Fruit fly (Drosophila melanogaster) whole organism, adult: ENCODE measurements around the gene CG6066.
A peak's percentile ranks its signal among the peaks of the same experiment; 100 is the strongest.

Source experiments
- CG11617 ChIP-seq: fragments of 200-800 bp; sonication (Bioruptor generic); optimal IDR thresholded peaks from 2 replicates; lab custom pipeline; 2017; ENCODE audit warnings: mild to moderate bottlenecking, missing biosample characterization, missing genetic modification reagents, missing genetic modification characterization
- CG12768 ChIP-seq: fragments of 200-800 bp; sonication (Bioruptor generic); optimal IDR thresholded peaks from 2 replicates; lab custom pipeline; 2017; ENCODE audit warnings: missing biosample characterization, missing genetic modification characterization, mild to moderate bottlenecking, moderate library complexity, missing genetic modification reagents
- CG14711 ChIP-seq: fragments of 200-800 bp; sonication (Bioruptor generic); optimal IDR thresholded peaks from 2 replicates; lab custom pipeline; 2018; ENCODE audit warnings: missing biosample characterization, mild to moderate bottlenecking, missing genetic modification characterization, moderate library complexity
- CG1620 ChIP-seq: fragments of 200-800 bp; sonication (Bioruptor generic); optimal IDR thresholded peaks from 2 replicates; lab custom pipeline; 2016; ENCODE audit warnings: missing biosample characterization, missing genetic modification characterization
- CG33017 ChIP-seq: fragments of 200-800 bp; sonication (Bioruptor generic); optimal IDR thresholded peaks from 2 replicates; lab custom pipeline; 2018; ENCODE audit warnings: missing biosample characterization, mild to moderate bottlenecking, missing genetic modification characterization, moderate library complexity
- CG5204 ChIP-seq: fragments of 200-800 bp; sonication (Bioruptor generic); optimal IDR thresholded peaks from 2 replicates; lab custom pipeline; 2016; ENCODE audit warnings: missing biosample characterization, missing genetic modification characterization
- CG7045 ChIP-seq: fragments of 200-800 bp; sonication (Bioruptor generic); optimal IDR thresholded peaks from 2 replicates; lab custom pipeline; 2017; ENCODE audit warnings: missing biosample characterization, mild to moderate bottlenecking, missing genetic modification characterization
- CG7101 ChIP-seq: fragments of 200-800 bp; sonication (Bioruptor generic); optimal IDR thresholded peaks from 2 replicates; lab custom pipeline; 2018; ENCODE audit warnings: missing biosample characterization, mild to moderate bottlenecking, missing genetic modification characterization, moderate library complexity
- Clk ChIP-seq: fragments of 200-800 bp; sonication (Bioruptor generic); optimal IDR thresholded peaks from 2 replicates; lab custom pipeline; 2017; ENCODE audit warnings: missing biosample characterization, missing genetic modification characterization
- Crg-1 ChIP-seq: fragments of 200-800 bp; sonication (Bioruptor generic); optimal IDR thresholded peaks from 2 replicates; lab custom pipeline; 2016; ENCODE audit warnings: missing biosample characterization, missing genetic modification characterization
- Hr96 ChIP-seq: fragments of 200-800 bp; sonication (Bioruptor generic); optimal IDR thresholded peaks from 2 replicates; lab custom pipeline; 2016; ENCODE audit warnings: missing biosample characterization, missing genetic modification characterization
- Mnt ChIP-seq: fragments of 200-800 bp; sonication (Bioruptor generic); optimal IDR thresholded peaks from 2 replicates; lab custom pipeline; 2016; ENCODE audit warnings: missing biosample characterization, mild to moderate bottlenecking, missing genetic modification characterization
- bab1 ChIP-seq: fragments of 200-800 bp; sonication (Bioruptor generic); optimal IDR thresholded peaks from 3 replicates; lab custom pipeline; 2019; ENCODE audit warnings: missing biosample characterization, mild to moderate bottlenecking, missing genetic modification characterization, moderate library complexity
- cic ChIP-seq: fragments of 200-800 bp; sonication (Bioruptor generic); optimal IDR thresholded peaks from 2 replicates; lab custom pipeline; 2017; ENCODE audit warnings: missing biosample characterization, mild to moderate bottlenecking, missing genetic modification characterization, moderate library complexity
- cnc ChIP-seq, 2 experiments: fragments of >200 bp; optimal IDR thresholded peaks; 2 replicates each; lab custom pipeline; 2017
- kay ChIP-seq: fragments of 200-800 bp; sonication (Bioruptor generic); peaks from one replicate; lab custom pipeline; 2016; ENCODE audit warnings: missing biosample characterization, missing genetic modification characterization, borderline replicate concordance
- ovo ChIP-seq: fragments of 200-800 bp; sonication (Bioruptor generic); optimal IDR thresholded peaks from 2 replicates; lab custom pipeline; 2016; ENCODE audit warnings: missing biosample characterization, missing genetic modification characterization
- pad ChIP-seq: fragments of 200-800 bp; sonication (Bioruptor generic); optimal IDR thresholded peaks from 3 replicates; lab custom pipeline; 2017; ENCODE audit warnings: missing biosample characterization, missing genetic modification characterization, mild to moderate bottlenecking, moderate library complexity, missing genetic modification reagents
- tj ChIP-seq: fragments of 200-800 bp; sonication (Bioruptor generic); optimal IDR thresholded peaks from 3 replicates; lab custom pipeline; 2017; ENCODE audit warnings: missing biosample characterization, mild to moderate bottlenecking, missing genetic modification characterization, moderate library complexity
- toe ChIP-seq: fragments of 200-800 bp; sonication (Bioruptor generic); optimal IDR thresholded peaks from 2 replicates; lab custom pipeline; 2016; ENCODE audit warnings: missing biosample characterization, missing genetic modification characterization

Gene CG6066

DNA sequence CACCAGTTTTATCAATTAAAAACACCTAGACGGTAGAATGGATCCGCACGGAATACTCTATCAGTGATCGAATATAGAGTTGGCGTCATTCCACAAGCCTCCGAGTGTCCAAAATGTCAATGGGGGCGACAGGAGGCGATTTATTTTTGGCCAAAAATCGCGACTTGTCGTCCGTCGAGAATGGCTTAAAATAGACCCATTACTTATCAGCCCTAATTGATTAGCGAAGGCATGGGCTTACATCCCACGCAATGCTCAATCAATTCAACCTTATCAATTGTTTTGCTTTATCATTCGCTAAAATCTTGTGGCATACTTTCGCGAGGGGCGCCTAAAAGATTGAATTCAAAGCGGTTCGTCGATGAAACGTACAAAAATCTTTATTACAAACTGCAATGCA lies 8.4 kb downstream of the CG6066 start:
- TF ChIP-seq cic (GFP tag; lab: Kevin White, UChicago) (no peak), CG14711 (tag; lab: Kevin White, UChicago) (no peak)

dm6 chr3R:27106134-27106694 lies 10.3 kb downstream of the CG6066 start, which contains the start of gene CAH9:
CAH9 (minus strand) TSS chr3R:27106184.
- no peak for TF ChIP-seq Clk (GFP tag; lab: Kevin White, UChicago)
- TF ChIP-seq cic (GFP tag; lab: Kevin White, UChicago), result no peak
- no peak for TF ChIP-seq tj (GFP tag; lab: Kevin White, UChicago)
- TF ChIP-seq bab1 (GFP tag; lab: Kevin White, UChicago), result no peak
- TF ChIP-seq cnc (optimal IDR thresholded peaks at IDR 0.05; lab: Kevin White, UChicago), result no peak
- TF ChIP-seq CG33017 (tag; lab: Kevin White, UChicago), result no peak
- TF ChIP-seq toe, result no peak

dm6 chr3R:27105439-27105838 lies 11.1 kb downstream of the CG6066 start:
- TF ChIP-seq Crg-1 (GFP tag; lab: Kevin White, UChicago), result no peak
- TF ChIP-seq Clk (GFP tag; lab: Kevin White, UChicago), result no peak
- no peak for TF ChIP-seq CG7101 (tag; lab: Kevin White, UChicago)
- TF ChIP-seq CG5204 (GFP tag; lab: Kevin White, UChicago), result no peak
- TF ChIP-seq Hr96 (GFP tag; lab: Kevin White, UChicago), result no peak
- TF ChIP-seq cic (GFP tag; lab: Kevin White, UChicago), result no peak
- TF ChIP-seq CG7045, result no peak
- no peak for TF ChIP-seq tj (GFP tag; lab: Kevin White, UChicago)
- TF ChIP-seq CG33017 (tag; lab: Kevin White, UChicago), result no peak
- no peak for TF ChIP-seq CG14711 (tag; lab: Kevin White, UChicago)
- TF ChIP-seq bab1 (GFP tag; lab: Kevin White, UChicago), result no peak
- TF ChIP-seq kay (GFP tag; lab: Kevin White, UChicago), result no peak
- TF ChIP-seq CG1620 (GFP tag; lab: Kevin White, UChicago), result no peak
- no peak for TF ChIP-seq pad (GFP tag; lab: Kevin White, UChicago)
- TF ChIP-seq CG12768 (GFP tag; lab: Kevin White, UChicago), result no peak
- no peak for TF ChIP-seq Mnt
- TF ChIP-seq ovo (GFP tag; lab: Kevin White, UChicago), result no peak
- TF ChIP-seq cnc (optimal IDR thresholded peaks at IDR 0.05; lab: Kevin White, UChicago), result no peak

dm6 chr3R:27100930-27101329 lies 15.6 kb downstream of the CG6066 start, which contains the start of gene Jhbp11:
Jhbp11 (plus strand) TSS chr3R:27101230.
- TF ChIP-seq CG14711 (tag; lab: Kevin White, UChicago) (peak; percentile 6), Crg-1 (GFP tag; lab: Kevin White, UChicago) (no peak)

DNA sequence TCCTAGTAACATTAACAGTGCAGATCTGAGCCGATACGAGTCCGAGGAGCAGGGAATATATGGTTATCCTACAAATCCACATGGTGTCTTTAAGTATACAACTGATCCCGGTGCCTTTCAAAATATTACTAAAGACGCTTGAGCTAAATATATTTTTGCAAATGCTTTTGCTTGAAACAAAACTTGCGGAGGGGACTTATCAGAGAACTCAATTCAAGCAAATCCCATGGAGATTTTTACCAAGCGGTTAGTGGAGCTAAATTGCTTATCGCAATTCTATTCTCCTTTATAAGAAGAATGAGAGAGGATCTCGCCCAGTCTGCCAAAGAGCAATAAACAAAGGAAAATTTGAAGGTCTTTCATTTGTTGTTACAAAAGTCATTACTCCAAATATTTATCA lies 16.9 kb downstream of the CG6066 start, which contains the start of gene eater:
Gene eater, minus strand, starts transcription at position 101 of the 400 bp plus-strand sequence.
- TF ChIP-seq CG7101 (tag; lab: Kevin White, UChicago) (no peak), pad (GFP tag; lab: Kevin White, UChicago) (no peak), cic (GFP tag; lab: Kevin White, UChicago) (no peak), bab1 (GFP tag; lab: Kevin White, UChicago) (no peak), CG7045 (no peak), CG5204 (GFP tag; lab: Kevin White, UChicago) (no peak), kay (GFP tag; lab: Kevin White, UChicago) (no peak), Crg-1 (GFP tag; lab: Kevin White, UChicago) (no peak), tj (GFP tag; lab: Kevin White, UChicago) (no peak), ovo (GFP tag; lab: Kevin White, UChicago) (no peak), cnc (optimal IDR thresholded peaks at IDR 0.05; lab: Kevin White, UChicago) (no peak), Mnt (no peak), Hr96 (GFP tag; lab: Kevin White, UChicago) (no peak), CG1620 (GFP tag; lab: Kevin White, UChicago) (no peak), CG12768 (GFP tag; lab: Kevin White, UChicago) (no peak), CG33017 (tag; lab: Kevin White, UChicago) (no peak), CG14711 (tag; lab: Kevin White, UChicago) (no peak), Clk (GFP tag; lab: Kevin White, UChicago) (no peak)

DNA sequence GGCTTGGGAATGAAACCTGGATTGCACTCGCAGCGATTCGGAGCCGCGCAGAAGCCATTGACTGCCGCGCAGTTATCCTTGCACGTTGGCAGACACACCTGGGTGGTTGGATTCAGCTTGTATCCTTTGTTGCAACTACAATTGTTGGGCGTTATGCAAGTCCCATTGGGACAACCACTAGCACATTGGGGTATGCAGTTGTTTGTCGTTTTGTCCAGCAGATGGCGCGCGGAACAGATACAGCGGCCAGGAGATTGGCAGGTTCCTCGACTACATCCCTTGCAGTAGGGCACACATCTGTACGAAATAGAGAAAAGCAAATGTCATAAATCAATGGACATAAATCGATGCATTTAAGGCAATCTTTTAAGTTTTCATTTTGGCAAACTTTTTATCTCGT lies 17.9 kb downstream of the CG6066 start:
- TF ChIP-seq toe (no peak), kay (GFP tag; lab: Kevin White, UChicago) (no peak)

DNA sequence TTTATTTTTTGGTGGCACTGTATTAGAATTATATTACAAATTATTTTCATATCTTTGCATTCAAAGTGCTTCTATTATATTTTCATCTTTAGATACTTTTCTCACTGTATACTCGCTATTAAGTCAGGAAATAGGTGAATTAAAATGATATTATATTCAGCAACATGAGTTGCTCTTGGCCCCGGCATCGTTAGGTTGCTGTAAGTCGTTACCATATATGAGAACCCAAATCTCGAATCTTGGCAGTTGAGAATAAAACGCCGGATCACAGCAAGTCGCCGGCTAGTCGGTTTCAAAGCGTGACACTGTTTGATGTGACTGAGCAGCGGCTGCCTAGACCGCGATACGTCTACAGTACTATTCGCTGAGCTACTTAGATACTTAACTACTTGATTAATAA lies 22.3 kb downstream of the CG6066 start, which contains the start of gene CG14259:
Gene CG14259, plus strand, starts transcription at position 301 of the 400 bp plus-strand sequence.
- TF ChIP-seq cnc (optimal IDR thresholded peaks at IDR 0.05; lab: Kevin White, UChicago) (no peak), CG7045 (no peak), CG12768 (GFP tag; lab: Kevin White, UChicago) (no peak), CG11617 (GFP tag; lab: Kevin White, UChicago) (no peak), Crg-1 (GFP tag; lab: Kevin White, UChicago) (no peak), tj (GFP tag; lab: Kevin White, UChicago) (no peak), CG5204 (GFP tag; lab: Kevin White, UChicago) (no peak), CG1620 (GFP tag; lab: Kevin White, UChicago) (no peak), cic (GFP tag; lab: Kevin White, UChicago) (no peak), kay (GFP tag; lab: Kevin White, UChicago) (no peak), Mnt (no peak), toe (no peak), CG7101 (tag; lab: Kevin White, UChicago) (no peak), Hr96 (GFP tag; lab: Kevin White, UChicago) (no peak), Clk (GFP tag; lab: Kevin White, UChicago) (no peak), CG14711 (tag; lab: Kevin White, UChicago) (no peak), ovo (GFP tag; lab: Kevin White, UChicago) (no peak)
